Fruit fly (Drosophila melanogaster): Measurements from ENCODE around the gene eIF2gamma.

- no peak for TF ChIP-seq CTCF (optimal IDR thresholded peaks at IDR 0.05)
- TF ChIP-seq CG8478 (optimal IDR thresholded peaks at IDR 0.05): no peak
These were observed 11.9 kb upstream of the eIF2gamma start, which contains the start of the genes Cp190 and CG4338 for dm6 chr3R:15275158-15275623.

Data from S2 (cell line).